Worm (Caenorhabditis elegans) whole organism, early embryonic: ENCODE results near the gene R155.5.

ENCODE experiments used
- B0310.2 ChIP-seq: sonication (generic microtip); optimal IDR thresholded peaks from 2 replicates; lab custom pipeline; 2016; ENCODE audit warnings: mild to moderate bottlenecking, missing genetic modification characterization, missing compliant biosample characterization
- aly-1 ChIP-seq: sonication (generic microtip); optimal IDR thresholded peaks from 2 replicates; lab custom pipeline; 2016; ENCODE audit warnings: missing genetic modification characterization, missing compliant biosample characterization
- ama-1 ChIP-seq: fragments of 150-350 bp; optimal IDR thresholded peaks from 2 replicates; lab custom pipeline; 2014
- ceh-13 ChIP-seq: fragments of 200-800 bp; sonication (Bioruptor generic); optimal IDR thresholded peaks from 2 replicates; lab custom pipeline; 2018; ENCODE audit warnings: mild to moderate bottlenecking, missing genetic modification characterization, missing compliant biosample characterization
- ceh-36 ChIP-seq: sonication (generic microtip); optimal IDR thresholded peaks from 2 replicates; lab custom pipeline; 2016; ENCODE audit warnings: missing genetic modification characterization, inconsistent platforms, missing compliant biosample characterization
- ets-7 ChIP-seq: sonication (generic microtip); optimal IDR thresholded peaks from 2 replicates; lab custom pipeline; 2016; ENCODE audit warnings: missing genotype, missing genetic modification characterization, missing compliant biosample characterization
- hnd-1 ChIP-seq: sonication (generic microtip); optimal IDR thresholded peaks from 2 replicates; lab custom pipeline; 2016; ENCODE audit warnings: missing genetic modification characterization, missing compliant biosample characterization
- pes-1 ChIP-seq: fragments of 200-800 bp; sonication (Bioruptor generic); IDR thresholded peaks from 2 replicates; pipeline ENCODE4 v1.3.6; 2022; ENCODE audit warnings: missing genetic modification reagents, missing genetic modification characterization, missing compliant biosample characterization
- tbx-11 ChIP-seq: fragments of 200-800 bp; sonication (Bioruptor generic); IDR thresholded peaks from 2 replicates; pipeline ENCODE4 v1.3.6; 2022; ENCODE audit warnings: missing genetic modification characterization, missing compliant biosample characterization
- tbx-37 ChIP-seq: fragments of 200-800 bp; sonication (Bioruptor generic); conservative IDR thresholded peaks from 2 replicates; pipeline ENCODE4 v1.3.6; 2022; ENCODE audit warnings: missing genetic modification reagents, missing genetic modification characterization, missing compliant biosample characterization
- tra-4 ChIP-seq: sonication (generic microtip); optimal IDR thresholded peaks from 2 replicates; lab custom pipeline; 2017; ENCODE audit warnings: missing genetic modification characterization, missing compliant biosample characterization

DNA sequence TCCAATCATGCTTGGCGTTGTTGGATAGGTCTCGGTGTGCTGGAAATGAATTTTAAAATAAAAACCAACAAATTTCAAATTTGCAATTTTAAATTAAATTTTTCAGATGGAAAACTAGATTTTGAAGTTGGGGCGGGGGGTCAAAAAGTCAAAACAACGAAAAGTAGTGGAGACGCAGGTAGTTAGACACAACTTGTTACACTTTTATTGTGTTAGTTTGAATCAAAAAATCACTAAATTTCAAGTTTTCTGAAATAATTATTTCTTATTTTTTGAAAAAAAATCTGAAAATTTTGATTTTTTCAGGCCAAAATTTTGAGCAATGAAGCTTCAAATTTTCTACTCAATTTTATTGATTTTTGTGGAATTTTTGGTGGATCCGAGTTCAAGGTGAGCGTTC lies 17.4 kb upstream of the R155.5 start, which contains the start of gene Y39A3B.8:
- no peak for TF ChIP-seq ceh-13 (GFP tag; lab: Kevin White, UChicago)
- no peak for TF ChIP-seq hnd-1 (tag; lab: Kevin White, UChicago)
- no peak for TF ChIP-seq ets-7 (tag; lab: Kevin White, UChicago)
- TF ChIP-seq ama-1 (lab: Kevin White, UChicago), result no peak
- no peak for TF ChIP-seq ceh-36 (tag; lab: Kevin White, UChicago)
- TF ChIP-seq pes-1 (GFP tag; lab: Robert Waterston, UW), result no peak
- TF ChIP-seq tbx-11 (GFP tag; lab: Robert Waterston, UW), result no peak
- no peak for TF ChIP-seq tra-4 (tag; lab: Kevin White, UChicago)
- no peak for TF ChIP-seq aly-1 (tag; lab: Kevin White, UChicago)
- no peak for TF ChIP-seq B0310.2 (tag; lab: Kevin White, UChicago)
- TF ChIP-seq tbx-37 (GFP tag; lab: Robert Waterston, UW), result no peak
